Worm (Caenorhabditis elegans) whole organism, young adult: ENCODE results near the gene C50C3.5.

Experiments
- B0261.1 ChIP-seq: sonication (generic microtip); optimal IDR thresholded peaks from 2 replicates; lab custom pipeline; 2016; ENCODE audit warnings: mild to moderate bottlenecking, missing genetic modification characterization, moderate library complexity, missing compliant biosample characterization
- C06A6.2 ChIP-seq: fragments of 200-800 bp; sonication (Bioruptor generic); conservative IDR thresholded peaks from 2 replicates; pipeline ENCODE4 v1.3.6; 2022; ENCODE audit warnings: missing genetic modification characterization, missing compliant biosample characterization
- D2030.7 ChIP-seq: fragments of 200-800 bp; sonication (Bioruptor generic); IDR thresholded peaks from 2 replicates; pipeline ENCODE4 v1.3.6; 2022; ENCODE audit warnings: missing genetic modification reagents, missing genetic modification characterization, missing compliant biosample characterization
- F49E8.2 ChIP-seq: sonication (generic microtip); optimal IDR thresholded peaks from 3 replicates; lab custom pipeline; 2017; ENCODE audit warnings: missing genetic modification characterization, mild to moderate bottlenecking, missing compliant biosample characterization, antibody characterized with exemption, moderate library complexity; ENCODE audit not compliant: insufficient read depth
- F57C9.4 ChIP-seq: sonication (generic microtip); optimal IDR thresholded peaks from 2 replicates; lab custom pipeline; 2017; ENCODE audit warnings: mild to moderate bottlenecking, missing genetic modification characterization, missing compliant biosample characterization
- K12H6.12 ChIP-seq: fragments of 200-800 bp; sonication (Bioruptor generic); optimal IDR thresholded peaks from 2 replicates; lab custom pipeline; 2018; ENCODE audit warnings: mild to moderate bottlenecking, missing genetic modification characterization, missing compliant biosample characterization
- T26A5.8 ChIP-seq: sonication (generic microtip); optimal IDR thresholded peaks from 2 replicates; lab custom pipeline; 2016; ENCODE audit warnings: missing genetic modification characterization, missing compliant biosample characterization
- Y53F4B.3 ChIP-seq: fragments of 200-800 bp; sonication (Bioruptor generic); IDR thresholded peaks from 2 replicates; pipeline ENCODE4 v1.3.6; 2022; ENCODE audit warnings: missing genetic modification reagents, missing genetic modification characterization, missing compliant biosample characterization
- Y67H2A.10 ChIP-seq: fragments of 200-800 bp; sonication (Bioruptor generic); conservative IDR thresholded peaks from 2 replicates; pipeline ENCODE4 v1.3.6; 2022; ENCODE audit warnings: missing genetic modification reagents, missing genetic modification characterization, missing compliant biosample characterization
- Y79H2A.3 ChIP-seq: fragments of 200-800 bp; sonication (Bioruptor generic); conservative IDR thresholded peaks from 2 replicates; pipeline ENCODE4 v1.3.6; 2022; ENCODE audit warnings: missing genetic modification reagents, missing genetic modification characterization, missing compliant biosample characterization
- ama-1 ChIP-seq, 3 experiments: fragments of 150-350 bp in 1 of 3; sonication (generic microtip) in 2 of 3; optimal IDR thresholded peaks; 2 replicates each; lab custom pipeline; 2014 to 2018; ENCODE audit warnings: missing biosample characterization in 2 of 3, missing genetic modification characterization in 2 of 3, missing genetic modification reagents in 2 of 3
- aptf-2 ChIP-seq: fragments of 200-800 bp; sonication (Bioruptor generic); conservative IDR thresholded peaks from 2 replicates; pipeline ENCODE4 v1.3.6; 2022; ENCODE audit warnings: missing genetic modification reagents, missing genetic modification characterization, missing compliant biosample characterization
- athp-1 ChIP-seq: sonication (generic microtip); optimal IDR thresholded peaks from 2 replicates; lab custom pipeline; 2017; ENCODE audit warnings: mild to moderate bottlenecking, missing genetic modification characterization, missing compliant biosample characterization
- attf-5 ChIP-seq: fragments of 200-800 bp; sonication (Bioruptor generic); optimal IDR thresholded peaks from 2 replicates; lab custom pipeline; 2018; ENCODE audit warnings: mild to moderate bottlenecking, missing genetic modification characterization, missing compliant biosample characterization
- attf-6 ChIP-seq: fragments of 200-800 bp; sonication (Bioruptor generic); IDR thresholded peaks from 2 replicates; pipeline ENCODE4 v1.3.6; 2022; ENCODE audit warnings: missing genetic modification reagents, missing genetic modification characterization, missing compliant biosample characterization
- bed-2 ChIP-seq: fragments of 200-800 bp; sonication (Bioruptor generic); IDR thresholded peaks from 2 replicates; pipeline ENCODE4 v1.3.6; 2022; ENCODE audit warnings: missing genetic modification reagents, missing genetic modification characterization, missing compliant biosample characterization
- cebp-2 ChIP-seq: fragments of 200-800 bp; sonication (Bioruptor generic); IDR thresholded peaks from 2 replicates; pipeline ENCODE4 v1.3.6; 2022; ENCODE audit warnings: missing genetic modification characterization, missing compliant biosample characterization
- ceh-100 ChIP-seq: fragments of 200-800 bp; sonication (Bioruptor generic); IDR thresholded peaks from 2 replicates; pipeline ENCODE4 v1.3.6; 2022; ENCODE audit warnings: missing genetic modification reagents, missing genetic modification characterization, missing compliant biosample characterization
- ceh-27 ChIP-seq: fragments of 200-800 bp; sonication (Bioruptor generic); optimal IDR thresholded peaks from 2 replicates; lab custom pipeline; 2018; ENCODE audit warnings: mild to moderate bottlenecking, missing genetic modification characterization, moderate library complexity, missing compliant biosample characterization
- ceh-40 ChIP-seq: fragments of 200-800 bp; sonication (Bioruptor generic); IDR thresholded peaks from 2 replicates; pipeline ENCODE4 v1.3.6; 2022; ENCODE audit warnings: missing genetic modification characterization, missing compliant biosample characterization
- ceh-91 ChIP-seq: fragments of 200-800 bp; sonication (Bioruptor generic); IDR thresholded peaks from 2 replicates; pipeline ENCODE4 v1.3.6; 2022; ENCODE audit warnings: missing genetic modification reagents, missing genetic modification characterization, missing compliant biosample characterization
- chd-7 ChIP-seq: sonication (generic microtip); optimal IDR thresholded peaks from 2 replicates; lab custom pipeline; 2016; ENCODE audit warnings: mild to moderate bottlenecking, missing genetic modification characterization, moderate library complexity, missing compliant biosample characterization
- dox-1 ChIP-seq: fragments of 200-800 bp; sonication (Bioruptor generic); IDR thresholded peaks from 2 replicates; pipeline ENCODE4 v1.3.6; 2022; ENCODE audit warnings: missing genetic modification reagents, missing genetic modification characterization, missing compliant biosample characterization
- egrh-3 ChIP-seq: fragments of 200-800 bp; sonication (Bioruptor generic); IDR thresholded peaks from 2 replicates; pipeline ENCODE4 v1.3.6; 2022; ENCODE audit warnings: missing genetic modification reagents, missing genetic modification characterization, missing compliant biosample characterization
- ekl-4 ChIP-seq: fragments of 200-800 bp; sonication (Bioruptor generic); IDR thresholded peaks from 2 replicates; pipeline ENCODE4 v1.3.6; 2022; ENCODE audit warnings: missing genetic modification reagents, missing genetic modification characterization, missing compliant biosample characterization
- ets-4 ChIP-seq: fragments of 200-800 bp; sonication (Bioruptor generic); optimal IDR thresholded peaks from 2 replicates; lab custom pipeline; 2018; ENCODE audit warnings: mild to moderate bottlenecking, missing genetic modification characterization, missing compliant biosample characterization
- him-1 ChIP-seq: sonication (generic microtip); optimal IDR thresholded peaks from 2 replicates; lab custom pipeline; 2016; ENCODE audit warnings: missing genotype, missing genetic modification reagents, missing genetic modification characterization, missing compliant biosample characterization
- hlh-26 ChIP-seq: fragments of 200-800 bp; sonication (Bioruptor generic); conservative IDR thresholded peaks from 2 replicates; pipeline ENCODE4 v1.3.6; 2022; ENCODE audit warnings: missing genetic modification reagents, missing genetic modification characterization, missing compliant biosample characterization
- let-607 ChIP-seq, 2 experiments: fragments of 200-800 bp in 1 of 2; sonication (Bioruptor generic) in 1 of 2; sonication (generic microtip) in 1 of 2; optimal IDR thresholded peaks; 2 replicates each; lab custom pipeline; 2016 to 2018; ENCODE audit warnings: mild to moderate bottlenecking in 2 of 2, missing compliant biosample characterization in 2 of 2, missing genetic modification characterization in 2 of 2, moderate library complexity in 2 of 2, missing genotype in 1 of 2
- lin-26 ChIP-seq: fragments of 200-800 bp; sonication (Bioruptor generic); IDR thresholded peaks from 2 replicates; pipeline ENCODE4 v1.3.6; 2022; ENCODE audit warnings: missing genetic modification reagents, missing genetic modification characterization, missing compliant biosample characterization
- madf-10 ChIP-seq: sonication (generic microtip); optimal IDR thresholded peaks from 2 replicates; lab custom pipeline; 2016; ENCODE audit warnings: mild to moderate bottlenecking, missing genetic modification characterization, missing compliant biosample characterization
- madf-3 ChIP-seq: fragments of 200-800 bp; sonication (Bioruptor generic); IDR thresholded peaks from 2 replicates; pipeline ENCODE4 v1.3.6; 2022; ENCODE audit warnings: missing genetic modification reagents, missing genetic modification characterization, missing compliant biosample characterization
- madf-6 ChIP-seq: fragments of 200-800 bp; sonication (Bioruptor generic); IDR thresholded peaks from 2 replicates; pipeline ENCODE4 v1.3.6; 2022; ENCODE audit warnings: missing genetic modification reagents, missing genetic modification characterization, missing compliant biosample characterization
- mcd-1 ChIP-seq: fragments of 200-800 bp; sonication (Bioruptor generic); IDR thresholded peaks from 2 replicates; pipeline ENCODE4 v1.3.6; 2022; ENCODE audit warnings: missing genetic modification reagents, missing genetic modification characterization, missing compliant biosample characterization
- nhr-80 ChIP-seq: sonication (generic microtip); optimal IDR thresholded peaks from 2 replicates; lab custom pipeline; 2016; ENCODE audit warnings: missing genetic modification characterization, missing compliant biosample characterization
- pha-4 ChIP-seq: fragments of 150-350 bp; sonication (generic microtip); optimal IDR thresholded peaks from 2 replicates; lab custom pipeline; 2014; ENCODE audit warnings: missing biosample characterization, missing genetic modification reagents, missing genetic modification characterization
- rcor-1 ChIP-seq: fragments of 200-800 bp; sonication (Bioruptor generic); IDR thresholded peaks from 2 replicates; pipeline ENCODE4 v1.3.6; 2022; ENCODE audit warnings: missing genetic modification reagents, missing genetic modification characterization, missing compliant biosample characterization
- rec-8 ChIP-seq, 2 experiments: sonication (generic microtip); optimal IDR thresholded peaks; 2 replicates each; lab custom pipeline; 2016; ENCODE audit warnings: mild to moderate bottlenecking in 2 of 2, missing genetic modification characterization in 2 of 2, missing genetic modification reagents in 2 of 2, missing genotype in 2 of 2, missing biosample characterization in 1 of 2, missing compliant biosample characterization in 1 of 2, moderate library complexity in 1 of 2
- repo-1 ChIP-seq: sonication (generic microtip); optimal IDR thresholded peaks from 2 replicates; lab custom pipeline; 2017; ENCODE audit warnings: mild to moderate bottlenecking, missing genetic modification characterization, missing compliant biosample characterization
- sea-2 ChIP-seq: fragments of 200-800 bp; sonication (Bioruptor generic); IDR thresholded peaks from 2 replicates; pipeline ENCODE4 v1.3.6; 2022; ENCODE audit warnings: missing genetic modification characterization, missing compliant biosample characterization
- snpc-1.3 ChIP-seq: sonication (generic microtip); optimal IDR thresholded peaks from 2 replicates; lab custom pipeline; 2017; ENCODE audit warnings: missing genetic modification characterization, mild to moderate bottlenecking, missing compliant biosample characterization, antibody characterized with exemption, moderate library complexity, missing genotype, missing genetic modification reagents; ENCODE audit not compliant: insufficient read depth
- snpc-3.4 ChIP-seq: sonication (generic microtip); optimal IDR thresholded peaks from 2 replicates; lab custom pipeline; 2017; ENCODE audit warnings: missing genetic modification characterization, mild to moderate bottlenecking, missing compliant biosample characterization, antibody characterized with exemption, moderate library complexity, missing genotype, missing genetic modification reagents
- unc-62 ChIP-seq: fragments of 150-350 bp; optimal IDR thresholded peaks from 2 replicates; lab custom pipeline; 2014; ENCODE audit warnings: missing biosample characterization, missing genetic modification reagents, missing genetic modification characterization
- xnd-1 ChIP-seq: sonication (generic microtip); optimal IDR thresholded peaks from 2 replicates; lab custom pipeline; 2016; ENCODE audit warnings: missing genotype, missing genetic modification reagents, missing genetic modification characterization, missing compliant biosample characterization
- ztf-18 ChIP-seq: sonication (generic microtip); optimal IDR thresholded peaks from 2 replicates; lab custom pipeline; 2016; ENCODE audit warnings: missing genotype, mild to moderate bottlenecking, missing genetic modification characterization, missing compliant biosample characterization
- ztf-22 ChIP-seq: fragments of 200-800 bp; sonication (Bioruptor generic); optimal IDR thresholded peaks from 2 replicates; lab custom pipeline; 2018; ENCODE audit warnings: mild to moderate bottlenecking, missing genetic modification characterization, moderate library complexity, missing compliant biosample characterization
- ztf-6 ChIP-seq: fragments of 200-800 bp; sonication (Bioruptor generic); IDR thresholded peaks from 2 replicates; pipeline ENCODE4 v1.3.6; 2022; ENCODE audit warnings: missing genetic modification reagents, missing genetic modification characterization, missing compliant biosample characterization

The C50C3.5 gene

DNA sequence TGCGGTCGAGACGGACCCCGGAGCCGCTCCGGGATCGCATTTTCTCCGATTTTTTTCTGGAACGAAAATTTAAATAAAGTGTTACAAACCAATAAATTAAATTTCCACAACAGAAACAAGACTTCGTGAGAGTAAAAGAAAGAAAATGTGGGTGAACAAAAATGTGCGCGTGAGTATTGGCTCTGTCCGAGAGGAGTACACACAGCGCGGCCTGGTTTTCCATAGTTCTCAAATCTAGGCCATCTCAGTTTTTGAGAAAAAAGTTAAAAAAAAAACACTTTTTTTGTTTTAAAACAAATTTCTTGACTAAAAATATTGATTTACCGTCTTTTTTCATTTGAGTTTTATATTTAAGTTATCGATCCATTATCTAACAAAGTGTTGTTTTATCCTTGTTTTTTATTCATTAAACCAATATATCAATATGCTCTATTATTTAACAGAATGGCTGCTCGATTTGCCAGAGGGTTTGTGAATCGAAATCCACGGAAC lies 34.4 kb upstream of the C50C3.5 start, which contains the start of the genes C14B9.8 and mrpl-18 (continued):
- TF ChIP-seq T26A5.8 (tag; lab: Kevin White, UChicago) = no peak
- TF ChIP-seq aptf-2 (GFP tag; lab: Robert Waterston, UW) = no peak
- no peak for TF ChIP-seq B0261.1 (tag; lab: Kevin White, UChicago)
- no peak for TF ChIP-seq snpc-3.4 (tag; lab: Kevin White, UChicago)
- no peak for TF ChIP-seq Y79H2A.3 (GFP tag; lab: Robert Waterston, UW)
- no peak for TF ChIP-seq attf-6 (GFP tag; lab: Robert Waterston, UW)
- TF ChIP-seq ceh-40 (GFP tag; lab: Robert Waterston, UW) = no peak
- TF ChIP-seq snpc-1.3 (tag; lab: Kevin White, UChicago) = no peak
- no peak for TF ChIP-seq hlh-26 (GFP tag; lab: Robert Waterston, UW)
- no peak for TF ChIP-seq chd-7 (tag; lab: Kevin White, UChicago)
- TF ChIP-seq ztf-18 (tag; lab: Kevin White, UChicago) = no peak
- peak; percentile 35 for TF ChIP-seq K12H6.12
- no peak for TF ChIP-seq attf-5 (GFP tag; lab: Kevin White, UChicago)
- TF ChIP-seq nhr-80 (tag; lab: Kevin White, UChicago) = no peak
- TF ChIP-seq ama-1 (optimal IDR thresholded peaks at IDR 0.05; lab: Kevin White, UChicago) = no peak
- no peak for TF ChIP-seq ama-1 (GFP tag; optimal IDR thresholded peaks at IDR 0.05; lab: Kevin White, UChicago)
- TF ChIP-seq Y67H2A.10 (GFP tag; lab: Robert Waterston, UW) = no peak
- peak; percentile 58; the same call in 1 of the 2 replicates for TF ChIP-seq ceh-100 (GFP tag; lab: Robert Waterston, UW)
- no peak for TF ChIP-seq ceh-91 (GFP tag; lab: Robert Waterston, UW)
- TF ChIP-seq ztf-22 = no peak
- no peak for TF ChIP-seq egrh-3 (GFP tag; lab: Robert Waterston, UW)
- TF ChIP-seq F57C9.4 (tag; lab: Kevin White, UChicago) = no peak
- TF ChIP-seq rcor-1 (GFP tag; lab: Robert Waterston, UW) = peak; percentile 51; the same call in 1 of the 2 replicates
- TF ChIP-seq sea-2 (GFP tag; lab: Robert Waterston, UW) = no peak
- no peak for TF ChIP-seq dox-1
- 0 out of 2 replicates have a peak, but pooled peaks have one; percentile 32 for TF ChIP-seq ekl-4
- no peak for TF ChIP-seq ztf-6
- TF ChIP-seq mcd-1 (GFP tag; lab: Robert Waterston, UW) = peak; percentile 51; the same call in 1 of the 2 replicates
- TF ChIP-seq madf-10 (tag; lab: Kevin White, UChicago) = peak; percentile 1
- no peak for TF ChIP-seq athp-1 (tag; lab: Kevin White, UChicago)
- TF ChIP-seq cebp-2 (GFP tag; lab: Robert Waterston, UW) = no peak
- TF ChIP-seq xnd-1 (tag; lab: Kevin White, UChicago) = no peak
- TF ChIP-seq D2030.7 (GFP tag; lab: Robert Waterston, UW) = peak; percentile 46; the same call in 1 of the 2 replicates
- peak; percentile 21 to 53 for TF ChIP-seq rec-8 (tag; optimal IDR thresholded peaks at IDR 0.05; lab: Kevin White, UChicago)
- TF ChIP-seq him-1 = peak; percentile 29
- TF ChIP-seq bed-2 (GFP tag; lab: Robert Waterston, UW) = 0 out of 2 replicates have a peak, but pooled peaks have one; percentile 31
- TF ChIP-seq repo-1 (tag; lab: Kevin White, UChicago) = no peak
- no peak for TF ChIP-seq F49E8.2 (tag; lab: Kevin White, UChicago)
- TF ChIP-seq ets-4 (GFP tag; lab: Kevin White, UChicago) = no peak
- peak in 1 of 2 experiments; percentile 16 for TF ChIP-seq let-607 (tag; optimal IDR thresholded peaks at IDR 0.05; lab: Kevin White, UChicago)
- TF ChIP-seq pha-4 (tag; lab: Kevin White, UChicago) = no peak
- TF ChIP-seq ceh-27 (GFP tag; lab: Kevin White, UChicago) = peak; percentile 38
- TF ChIP-seq madf-3 (GFP tag; lab: Robert Waterston, UW) = 0 out of 2 replicates have a peak, but pooled peaks have one; percentile 14
- TF ChIP-seq madf-6 = no peak; the same call in 1 of the 2 replicates
- no peak for TF ChIP-seq Y53F4B.3 (GFP tag; lab: Robert Waterston, UW)
- no peak for TF ChIP-seq C06A6.2
- TF ChIP-seq unc-62 (GFP tag; lab: Kevin White, UChicago) = no peak
- TF ChIP-seq lin-26 (GFP tag; lab: Robert Waterston, UW) = no peak
